Worm (Caenorhabditis elegans) whole organism, L1 larva: ENCODE measurements around the gene K07F5.7.

Experiments used
- C04F5.9 ChIP-seq: sonication (generic microtip); optimal IDR thresholded peaks from 2 replicates; lab custom pipeline; 2016; ENCODE audit warnings: missing genetic modification characterization, missing compliant biosample characterization
- C16A3.4 ChIP-seq: fragments of 150-350 bp; optimal IDR thresholded peaks from 2 replicates; lab custom pipeline; 2014; ENCODE audit warnings: missing biosample characterization, missing genetic modification characterization
- C34B4.2 ChIP-seq: sonication (generic microtip); optimal IDR thresholded peaks from 2 replicates; lab custom pipeline; 2017; ENCODE audit warnings: mild to moderate bottlenecking, missing genetic modification characterization, missing compliant biosample characterization
- Y116A8C.19 ChIP-seq: sonication (generic microtip); optimal IDR thresholded peaks from 2 replicates; lab custom pipeline; 2016; ENCODE audit warnings: missing compliant biosample characterization, missing genetic modification characterization, borderline replicate concordance
- aha-1 ChIP-seq: fragments of 150-350 bp; optimal IDR thresholded peaks from 2 replicates; lab custom pipeline; 2014; ENCODE audit warnings: missing biosample characterization, missing genetic modification characterization
- alr-1 ChIP-seq: fragments of 200-800 bp; sonication (Bioruptor generic); optimal IDR thresholded peaks from 2 replicates; lab custom pipeline; 2018; ENCODE audit warnings: borderline replicate concordance, mild to moderate bottlenecking, missing genetic modification characterization, missing compliant biosample characterization
- aly-2 ChIP-seq: fragments of 150-350 bp; optimal IDR thresholded peaks from 2 replicates; lab custom pipeline; 2014; ENCODE audit warnings: missing biosample characterization, missing genetic modification characterization
- ceh-63 ChIP-seq: fragments of 200-800 bp; sonication (Bioruptor generic); optimal IDR thresholded peaks from 2 replicates; lab custom pipeline; 2018; ENCODE audit warnings: mild to moderate bottlenecking, missing genetic modification characterization, missing compliant biosample characterization
- ceh-82 ChIP-seq, 3 experiments: fragments of 150-350 bp in 1 of 3; sonication (generic microtip) in 2 of 3; optimal IDR thresholded peaks; 2 replicates each; lab custom pipeline; 2014 to 2017; ENCODE audit warnings: missing biosample characterization in 3 of 3, missing genetic modification characterization in 3 of 3
- ceh-90 ChIP-seq: sonication (generic microtip); optimal IDR thresholded peaks from 2 replicates; lab custom pipeline; 2016; ENCODE audit warnings: missing genetic modification characterization, missing compliant biosample characterization
- dsc-1 ChIP-seq: sonication (generic microtip); optimal IDR thresholded peaks from 2 replicates; lab custom pipeline; 2016; ENCODE audit warnings: mild to moderate bottlenecking, missing genetic modification characterization, missing compliant biosample characterization
- efl-3 ChIP-seq: fragments of 200-800 bp; sonication (Bioruptor generic); optimal IDR thresholded peaks from 2 replicates; lab custom pipeline; 2018; ENCODE audit warnings: mild to moderate bottlenecking, missing genetic modification characterization, missing compliant biosample characterization
- egl-27 ChIP-seq, 2 experiments: fragments of 150-350 bp in 1 of 2; sonication (generic microtip); optimal IDR thresholded peaks; 3 replicates each; lab custom pipeline; 2017 to 2018; ENCODE audit warnings: missing biosample characterization in 2 of 2, missing genetic modification characterization in 2 of 2, missing genetic modification reagents in 2 of 2
- elt-3 ChIP-seq, 6 experiments: fragments of 150-350 bp in 1 of 6; sonication (generic microtip); optimal IDR thresholded peaks; 2 replicates each; lab custom pipeline; 2017 to 2018; ENCODE audit warnings: missing biosample characterization in 6 of 6, missing genetic modification characterization in 6 of 6, inconsistent platforms in 1 of 6
- fkh-10 ChIP-seq: sonication (generic microtip); optimal IDR thresholded peaks from 2 replicates; lab custom pipeline; 2017; ENCODE audit warnings: missing biosample characterization, missing genetic modification reagents, missing genetic modification characterization
- fkh-4 ChIP-seq: sonication (generic microtip); optimal IDR thresholded peaks from 2 replicates; lab custom pipeline; 2016; ENCODE audit warnings: missing compliant biosample characterization, missing genetic modification characterization, borderline replicate concordance
- fos-1 ChIP-seq: fragments of 150-350 bp; optimal IDR thresholded peaks from 2 replicates; lab custom pipeline; 2014; ENCODE audit warnings: missing biosample characterization, missing genetic modification characterization
- grh-1 ChIP-seq: fragments of 200-800 bp; sonication (Bioruptor generic); IDR thresholded peaks from 2 replicates; pipeline ENCODE4 v1.3.6; 2022; ENCODE audit warnings: missing genetic modification reagents, missing genetic modification characterization, missing compliant biosample characterization
- hlh-17 ChIP-seq: fragments of 200-800 bp; sonication (Bioruptor generic); optimal IDR thresholded peaks from 2 replicates; lab custom pipeline; 2018; ENCODE audit warnings: missing genetic modification characterization, mild to moderate bottlenecking, missing compliant biosample characterization, moderate library complexity, borderline replicate concordance
- hlh-4 ChIP-seq: sonication (generic microtip); optimal IDR thresholded peaks from 2 replicates; lab custom pipeline; 2016; ENCODE audit warnings: mild to moderate bottlenecking, missing genetic modification characterization, missing compliant biosample characterization
- hpl-2 ChIP-seq: fragments of 150-350 bp; optimal IDR thresholded peaks from 2 replicates; lab custom pipeline; 2014; ENCODE audit warnings: missing biosample characterization, missing genetic modification reagents, missing genetic modification characterization
- jun-1 ChIP-seq: fragments of 150-350 bp; optimal IDR thresholded peaks from 2 replicates; lab custom pipeline; 2014; ENCODE audit warnings: missing biosample characterization, missing genetic modification reagents, missing genetic modification characterization
- lin-13 ChIP-seq: fragments of 150-350 bp; optimal IDR thresholded peaks from 2 replicates; lab custom pipeline; 2014; ENCODE audit warnings: missing biosample characterization, missing genetic modification reagents, missing genetic modification characterization
- lin-14 ChIP-seq: fragments of 200-800 bp; sonication (Bioruptor generic); optimal IDR thresholded peaks from 2 replicates; lab custom pipeline; 2018; ENCODE audit warnings: mild to moderate bottlenecking, missing genetic modification characterization, moderate library complexity, missing compliant biosample characterization
- lir-3 ChIP-seq: sonication (generic microtip); optimal IDR thresholded peaks from 2 replicates; lab custom pipeline; 2016; ENCODE audit warnings: mild to moderate bottlenecking, missing genetic modification characterization, moderate library complexity, missing compliant biosample characterization; ENCODE audit not compliant: poor library complexity
- lsy-2 ChIP-seq, 2 experiments: fragments of 150-350 bp; optimal IDR thresholded peaks; 2 replicates each; lab custom pipeline; 2014; ENCODE audit warnings: missing biosample characterization in 2 of 2, missing genetic modification characterization in 2 of 2
- mef-2 ChIP-seq: fragments of 150-350 bp; optimal IDR thresholded peaks from 2 replicates; lab custom pipeline; 2014; ENCODE audit warnings: missing biosample characterization, missing genetic modification characterization
- nhr-11 ChIP-seq: fragments of 150-350 bp; optimal IDR thresholded peaks from 2 replicates; lab custom pipeline; 2014; ENCODE audit warnings: missing biosample characterization, missing genetic modification characterization
- nhr-12 ChIP-seq: sonication (generic microtip); optimal IDR thresholded peaks from 2 replicates; lab custom pipeline; 2017; ENCODE audit warnings: missing biosample characterization, missing genetic modification characterization
- nhr-20 ChIP-seq: sonication (generic microtip); optimal IDR thresholded peaks from 2 replicates; lab custom pipeline; 2016; ENCODE audit warnings: mild to moderate bottlenecking, missing genetic modification characterization, missing compliant biosample characterization
- nhr-28 ChIP-seq: fragments of 150-350 bp; optimal IDR thresholded peaks from 2 replicates; lab custom pipeline; 2014; ENCODE audit warnings: missing biosample characterization, missing genetic modification characterization
- nhr-71 ChIP-seq: sonication (generic microtip); optimal IDR thresholded peaks from 2 replicates; lab custom pipeline; 2016; ENCODE audit warnings: mild to moderate bottlenecking, missing genetic modification characterization, moderate library complexity, missing compliant biosample characterization
- nhr-84 ChIP-seq: sonication (generic microtip); optimal IDR thresholded peaks from 2 replicates; lab custom pipeline; 2017; ENCODE audit warnings: missing biosample characterization, missing genetic modification characterization
- nhr-85 ChIP-seq: sonication (generic microtip); peaks from one replicate; lab custom pipeline; 2016; ENCODE audit warnings: missing genetic modification characterization, inconsistent platforms, missing compliant biosample characterization
- nhr-90 ChIP-seq: sonication (generic microtip); optimal IDR thresholded peaks from 2 replicates; lab custom pipeline; 2016; ENCODE audit warnings: mild to moderate bottlenecking, missing genetic modification characterization, missing compliant biosample characterization; ENCODE audit not compliant: poor library complexity
- pag-3 ChIP-seq: sonication (generic microtip); optimal IDR thresholded peaks from 2 replicates; lab custom pipeline; 2017; ENCODE audit warnings: missing genetic modification characterization, mild to moderate bottlenecking, missing compliant biosample characterization, antibody characterized with exemption, borderline replicate concordance; ENCODE audit not compliant: insufficient read depth
- pax-3 ChIP-seq: fragments of 200-800 bp; sonication (Bioruptor generic); optimal IDR thresholded peaks from 2 replicates; lab custom pipeline; 2018; ENCODE audit warnings: mild to moderate bottlenecking, missing genetic modification characterization, moderate library complexity, missing compliant biosample characterization
- sox-4 ChIP-seq: sonication (generic microtip); optimal IDR thresholded peaks from 2 replicates; lab custom pipeline; 2016; ENCODE audit warnings: missing genetic modification characterization, missing compliant biosample characterization
- sptf-1 ChIP-seq: fragments of 150-350 bp; optimal IDR thresholded peaks from 2 replicates; lab custom pipeline; 2014; ENCODE audit warnings: missing biosample characterization, missing genetic modification characterization
- sup-37 ChIP-seq: fragments of 200-800 bp; sonication (Bioruptor generic); optimal IDR thresholded peaks from 2 replicates; lab custom pipeline; 2018; ENCODE audit warnings: mild to moderate bottlenecking, missing genetic modification characterization, missing compliant biosample characterization
- swsn-7 ChIP-seq: sonication (generic microtip); optimal IDR thresholded peaks from 2 replicates; lab custom pipeline; 2016; ENCODE audit warnings: missing genetic modification characterization, missing compliant biosample characterization
- unc-62 ChIP-seq: fragments of 150-350 bp; optimal IDR thresholded peaks from 2 replicates; lab custom pipeline; 2014; ENCODE audit warnings: missing biosample characterization, missing genetic modification reagents, missing genetic modification characterization
- xbp-1 ChIP-seq: sonication (generic microtip); optimal IDR thresholded peaks from 2 replicates; lab custom pipeline; 2016; ENCODE audit warnings: missing genetic modification characterization, missing compliant biosample characterization
- zip-4 ChIP-seq: fragments of 200-800 bp; sonication (Bioruptor generic); optimal IDR thresholded peaks from 2 replicates; lab custom pipeline; 2018; ENCODE audit warnings: mild to moderate bottlenecking, missing genetic modification characterization, moderate library complexity, missing compliant biosample characterization
- ztf-11 ChIP-seq, 2 experiments: sonication (generic microtip); optimal IDR thresholded peaks; 2 replicates each; lab custom pipeline; 2016 to 2017; ENCODE audit warnings: missing genetic modification characterization in 2 of 2, missing biosample characterization in 1 of 2, missing compliant biosample characterization in 1 of 2
- ztf-4 ChIP-seq: fragments of 150-350 bp; optimal IDR thresholded peaks from 2 replicates; lab custom pipeline; 2014; ENCODE audit warnings: missing biosample characterization, missing genetic modification characterization

Gene K07F5.7

DNA sequence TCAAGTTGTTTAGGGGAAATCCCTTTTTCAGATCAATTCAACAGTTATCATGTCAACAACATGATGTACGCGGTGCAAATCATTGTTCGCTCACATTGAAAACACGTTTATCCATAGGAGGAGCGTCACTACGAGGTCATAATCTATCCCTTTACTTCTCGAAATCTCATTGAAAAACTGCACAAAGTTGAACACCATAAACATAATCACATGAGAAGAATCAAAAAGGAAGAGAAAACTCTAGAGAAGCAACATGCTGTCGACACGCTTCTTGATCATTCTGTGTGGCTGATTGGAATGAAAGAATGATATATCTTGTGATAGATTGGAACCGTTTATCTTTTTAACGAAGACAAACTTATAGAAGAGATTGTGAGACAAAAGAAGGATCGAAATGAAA is 19.9 kb upstream of the K07F5.7 start (continued):
- TF ChIP-seq dsc-1 (tag; lab: Kevin White, UChicago) (no peak), alr-1 (tag; lab: Kevin White, UChicago) (no peak), xbp-1 (tag; lab: Kevin White, UChicago) (no peak), C34B4.2 (no peak), egl-27 (tag; optimal IDR thresholded peaks at IDR 0.05; lab: Kevin White, UChicago) (no peak), fkh-10 (GFP tag; lab: Kevin White, UChicago) (no peak), efl-3 (GFP tag; lab: Kevin White, UChicago) (no peak), nhr-12 (no peak), swsn-7 (no peak), sox-4 (tag; lab: Kevin White, UChicago) (no peak), aly-2 (tag; lab: Kevin White, UChicago) (no peak), jun-1 (no peak), sptf-1 (tag; lab: Kevin White, UChicago) (no peak), aha-1 (no peak), pax-3 (tag; lab: Kevin White, UChicago) (no peak), pag-3 (no peak), grh-1 (GFP tag; lab: Robert Waterston, UW) (peak; percentile 83), ztf-4 (tag; lab: Kevin White, UChicago) (peak; percentile 62), lsy-2 (tag; optimal IDR thresholded peaks at IDR 0.05; lab: Kevin White, UChicago) (peak; percentile 61 to 74), lir-3 (peak; percentile 56), ceh-63 (no peak), elt-3 (tag; optimal IDR thresholded peaks at IDR 0.05; lab: Kevin White, UChicago) (peak in 5 of 6 experiments; percentile 56 to 98 (median 67)), C16A3.4 (peak; percentile 44), nhr-28 (no peak), Y116A8C.19 (no peak), sup-37 (GFP tag; lab: Kevin White, UChicago) (no peak), ceh-82 (tag; optimal IDR thresholded peaks at IDR 0.05; lab: Kevin White, UChicago) (no peak), C04F5.9 (no peak), nhr-11 (no peak), fkh-4 (no peak), unc-62 (GFP tag; lab: Kevin White, UChicago) (no peak), mef-2 (tag; lab: Kevin White, UChicago) (no peak), lin-13 (peak; percentile 36), fos-1 (tag; lab: Kevin White, UChicago) (no peak), nhr-90 (tag; lab: Kevin White, UChicago) (peak; percentile 87), hpl-2 (GFP tag; lab: Kevin White, UChicago) (no peak), nhr-71 (tag; lab: Kevin White, UChicago) (peak; percentile 93), ceh-90 (tag; lab: Kevin White, UChicago) (no peak), zip-4 (no peak), ztf-11 (tag; optimal IDR thresholded peaks at IDR 0.05; lab: Kevin White, UChicago) (no peak), hlh-4 (no peak), nhr-84 (tag; lab: Kevin White, UChicago) (no peak), lin-14 (GFP tag; lab: Kevin White, UChicago) (peak; percentile 84), nhr-85 (tag; lab: Kevin White, UChicago) (peak; percentile 98)

DNA sequence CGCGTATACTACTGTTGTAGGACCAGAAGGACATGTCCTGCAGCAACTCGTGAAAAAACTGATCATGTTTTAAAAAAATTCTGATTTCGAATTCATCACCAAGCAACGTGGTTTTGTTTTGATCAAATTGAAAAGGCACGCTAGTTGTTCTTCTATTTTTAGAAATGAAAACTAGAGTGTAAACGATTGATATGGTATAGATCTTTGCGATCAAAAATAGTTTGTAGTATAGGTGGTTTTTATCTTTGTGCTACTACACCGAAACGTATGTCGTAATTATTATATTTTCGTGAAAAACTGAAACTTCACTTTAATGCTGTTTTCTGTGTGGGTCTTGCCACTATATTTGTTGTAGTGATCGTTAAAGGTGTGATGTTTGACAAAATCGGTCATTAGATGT is 18.9 kb upstream of the K07F5.7 start:
- TF ChIP-seq hlh-17 (GFP tag; lab: Kevin White, UChicago) = no peak
- TF ChIP-seq nhr-20 = peak; percentile 59
